Fruit fly (Drosophila melanogaster): ENCODE results near the gene wac.

Gene wac

DNA sequence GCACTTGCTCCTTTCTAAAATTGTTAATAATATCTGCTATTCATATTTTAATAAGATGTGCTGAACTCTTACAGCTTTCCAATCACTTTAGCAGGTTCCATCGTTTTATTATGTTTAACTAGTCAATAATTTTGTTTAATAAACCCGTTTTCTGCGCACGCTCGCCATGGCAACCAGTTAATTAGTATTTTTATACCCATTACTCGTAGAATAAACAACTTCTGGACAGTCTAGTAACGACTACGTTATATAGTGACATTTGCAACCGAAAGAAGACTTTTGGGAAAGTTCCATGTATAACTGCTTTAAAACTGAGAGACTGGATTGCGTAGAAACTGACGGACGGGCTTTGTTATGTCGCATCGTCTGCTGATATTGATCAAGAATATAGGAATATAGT, 24.7 kb upstream of the wac start, which contains the start of gene CG34453:
Gene CG34453 (minus strand): TSS at position 101 of the 400 bp plus-strand sequence.
- no peak for TF ChIP-seq CG34367 (tag; optimal IDR thresholded peaks at IDR 0.05)
- TF ChIP-seq fd96Ca (GFP tag; IDR thresholded peaks at IDR 0.05), result no peak
- no peak for TF ChIP-seq rn (GFP tag; IDR thresholded peaks at IDR 0.05)
- no peak for TF ChIP-seq CG15710 (tag; optimal IDR thresholded peaks at IDR 0.05)
- no peak for TF ChIP-seq CG8159 (tag; optimal IDR thresholded peaks at IDR 0.05)

DNA sequence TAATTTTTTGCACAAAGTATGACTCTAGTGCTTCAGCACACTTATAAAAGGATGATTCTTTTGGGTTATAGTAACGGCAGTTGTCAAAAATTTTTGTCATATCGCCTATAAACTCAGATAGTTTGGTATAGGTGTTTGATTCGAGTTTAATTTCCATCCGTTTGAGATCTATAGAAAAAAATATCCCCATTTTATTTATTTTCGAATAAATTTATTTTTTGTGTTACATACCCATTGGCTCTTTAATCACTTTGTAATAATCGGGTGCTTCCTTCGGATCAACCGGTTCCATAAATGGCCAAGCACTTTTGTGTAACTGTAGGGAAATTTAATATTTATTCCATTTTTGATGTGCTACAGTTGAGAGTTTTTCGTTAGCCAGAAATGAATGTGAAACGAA, 23.6 kb upstream of the wac start:
- no peak for TF ChIP-seq CG8159 (tag; optimal IDR thresholded peaks at IDR 0.05)
- no peak for TF ChIP-seq CG12605 (GFP tag; IDR thresholded peaks at IDR 0.05)
- TF ChIP-seq CG10348 (GFP tag; IDR thresholded peaks at IDR 0.05), result no peak
- no peak for TF ChIP-seq Snoo (tag; optimal IDR thresholded peaks at IDR 0.05)
- no peak for TF ChIP-seq CG15710 (tag; optimal IDR thresholded peaks at IDR 0.05)
- no peak for TF ChIP-seq D1 (tag; optimal IDR thresholded peaks at IDR 0.05)
- no peak for TF ChIP-seq CG8301 (tag; optimal IDR thresholded peaks at IDR 0.05)
- TF ChIP-seq EcR (GFP tag; optimal IDR thresholded peaks at IDR 0.05), result no peak
- TF ChIP-seq rn (GFP tag; IDR thresholded peaks at IDR 0.05), result no peak
- TF ChIP-seq CG34367 (tag; optimal IDR thresholded peaks at IDR 0.05), result no peak
- TF ChIP-seq CG17806 (tag; optimal IDR thresholded peaks at IDR 0.05), result no peak
- TF ChIP-seq Pif1B (GFP tag; optimal IDR thresholded peaks at IDR 0.05), result no peak
- TF ChIP-seq CG32121 (GFP tag; IDR thresholded peaks at IDR 0.05), result no peak
- TF ChIP-seq Pif1A (GFP tag; optimal IDR thresholded peaks at IDR 0.05), result no peak

DNA sequence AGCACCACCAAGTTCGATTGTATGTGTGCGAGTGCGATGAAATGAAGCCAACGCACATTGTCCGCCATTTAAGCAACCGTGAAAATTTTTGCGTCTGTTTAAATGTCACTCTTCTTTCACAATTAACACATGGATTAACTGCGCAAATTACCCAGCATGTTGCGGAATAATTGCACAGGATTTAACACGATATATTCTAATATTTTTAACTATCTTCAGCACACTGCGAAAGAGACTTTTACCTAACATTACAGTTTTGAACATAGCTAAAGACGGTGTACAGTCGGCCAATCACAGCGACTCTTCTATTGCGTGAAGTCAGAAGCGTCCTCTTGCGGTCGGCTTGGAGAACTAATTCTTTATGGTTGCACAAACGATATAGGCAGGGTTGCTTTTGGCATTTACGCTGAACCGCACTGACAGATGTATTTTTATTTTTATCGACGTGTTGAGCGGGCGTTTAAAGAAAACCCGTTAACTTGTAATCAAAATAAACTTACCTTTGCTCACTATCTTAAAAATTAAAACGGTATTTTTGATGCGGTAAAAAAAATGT, 11.3 kb upstream of the wac start:
- peak; percentile 47 for TF ChIP-seq CG34367 (tag; optimal IDR thresholded peaks at IDR 0.05)
- TF ChIP-seq CG14655 (GFP tag; optimal IDR thresholded peaks at IDR 0.05), result no peak
- no peak for TF ChIP-seq fd96Ca (GFP tag; IDR thresholded peaks at IDR 0.05)
- no peak for TF ChIP-seq CG10348 (GFP tag; IDR thresholded peaks at IDR 0.05)
- TF ChIP-seq CG32121 (GFP tag; IDR thresholded peaks at IDR 0.05), result peak; percentile 35; the same call in 1 of the 2 replicates
- no peak for TF ChIP-seq CG13204 (GFP tag; optimal IDR thresholded peaks at IDR 0.05)
- TF ChIP-seq Pif1B (GFP tag; optimal IDR thresholded peaks at IDR 0.05), result no peak
- no peak for TF ChIP-seq gl (tag; optimal IDR thresholded peaks at IDR 0.05)
- TF ChIP-seq Snoo (tag; optimal IDR thresholded peaks at IDR 0.05), result peak; percentile 44
- TF ChIP-seq EcR (GFP tag; optimal IDR thresholded peaks at IDR 0.05), result no peak
- TF ChIP-seq CG4496 (GFP tag; IDR thresholded peaks at IDR 0.05), result no peak; the same call in 2 of the 3 replicates
- TF ChIP-seq CG17806 (tag; optimal IDR thresholded peaks at IDR 0.05), result peak; percentile 5
- no peak for TF ChIP-seq CG15710 (tag; optimal IDR thresholded peaks at IDR 0.05)
- TF ChIP-seq Pif1A (GFP tag; optimal IDR thresholded peaks at IDR 0.05), result no peak
- TF ChIP-seq rn (GFP tag; IDR thresholded peaks at IDR 0.05), result no peak
- TF ChIP-seq Ets98B (GFP tag; IDR thresholded peaks at IDR 0.05), result no peak; the same call in 1 of the 2 replicates
- no peak for TF ChIP-seq D1 (tag; optimal IDR thresholded peaks at IDR 0.05)
- no peak for TF ChIP-seq CG9948 (tag; optimal IDR thresholded peaks at IDR 0.05)
- no peak for TF ChIP-seq CG8159 (tag; optimal IDR thresholded peaks at IDR 0.05)
- no peak for TF ChIP-seq CG12605 (GFP tag; IDR thresholded peaks at IDR 0.05)
- no peak for TF ChIP-seq CG8301 (tag; optimal IDR thresholded peaks at IDR 0.05)

DNA sequence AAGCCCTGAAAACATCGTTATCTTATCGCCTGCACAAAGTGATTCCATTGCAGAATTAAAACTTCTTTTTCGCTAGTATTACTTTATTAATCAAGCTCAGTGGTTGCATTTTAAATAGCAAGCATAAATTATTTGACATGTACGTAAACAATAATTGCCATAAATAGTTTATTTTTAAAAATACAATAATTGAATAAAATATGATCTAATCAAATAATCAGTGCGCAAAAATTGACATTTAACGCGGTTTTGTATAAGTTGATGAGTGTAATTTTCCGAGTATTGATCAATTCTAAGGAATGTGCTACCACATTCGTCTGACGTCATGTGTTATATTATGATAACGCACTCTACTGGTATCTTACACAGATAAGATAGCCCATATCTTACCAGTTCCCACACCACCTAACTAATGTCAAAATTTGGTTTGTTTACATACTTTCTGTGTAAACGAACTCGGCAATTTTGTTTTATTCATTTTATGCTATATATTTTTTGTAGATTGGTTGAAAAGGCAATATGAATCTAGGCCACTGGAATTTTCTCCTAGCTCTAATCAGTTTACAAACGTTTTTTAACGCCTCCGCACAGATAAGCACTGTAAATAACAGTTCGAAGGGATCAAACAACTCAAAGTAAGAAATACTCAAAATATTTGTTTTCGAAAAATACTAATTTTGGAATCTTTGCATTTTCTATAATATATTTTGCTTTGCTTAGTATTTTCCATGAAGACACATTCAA, 10.3 kb upstream of the wac start, which contains the start of gene mthl14:
Gene mthl14 (plus strand): TSS at position 10 of the 744 bp plus-strand sequence.
- TF ChIP-seq Pif1B (GFP tag; optimal IDR thresholded peaks at IDR 0.05), result no peak
- TF ChIP-seq CG32121 (GFP tag; IDR thresholded peaks at IDR 0.05), result no peak
- no peak for TF ChIP-seq CG12605 (GFP tag; IDR thresholded peaks at IDR 0.05)
- TF ChIP-seq Snoo (tag; optimal IDR thresholded peaks at IDR 0.05), result no peak
- TF ChIP-seq CG8159 (tag; optimal IDR thresholded peaks at IDR 0.05), result no peak

DNA sequence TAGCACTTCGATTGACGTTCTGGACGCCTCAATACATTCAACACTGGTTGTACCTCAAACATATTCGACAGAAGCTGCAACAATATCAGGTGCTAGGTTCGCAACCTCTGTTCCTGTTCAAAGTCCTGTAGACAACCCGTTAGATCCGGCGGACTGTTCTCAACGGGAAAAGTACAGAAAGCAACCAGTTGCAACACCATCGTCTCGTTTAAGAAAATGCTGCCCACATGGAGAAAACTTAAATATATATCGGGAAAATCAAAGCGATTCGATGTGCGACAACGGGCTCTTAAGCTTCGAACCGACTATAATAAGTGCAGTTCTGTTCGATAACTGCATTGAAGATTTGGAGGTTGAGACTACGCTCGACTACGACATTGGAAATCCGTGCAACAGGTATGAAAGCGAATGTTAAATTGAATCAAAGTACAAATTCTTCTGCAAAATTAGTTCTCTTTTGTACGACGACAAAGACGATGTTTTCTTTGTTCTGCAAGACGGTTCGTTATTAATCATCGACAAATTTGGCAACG, 9.7 kb upstream of the wac start:
- TF ChIP-seq gl (tag; optimal IDR thresholded peaks at IDR 0.05) (no peak), EcR (GFP tag; optimal IDR thresholded peaks at IDR 0.05) (no peak), CG13204 (GFP tag; optimal IDR thresholded peaks at IDR 0.05) (no peak), Ets98B (GFP tag; IDR thresholded peaks at IDR 0.05) (no peak), CG9948 (tag; optimal IDR thresholded peaks at IDR 0.05) (no peak), CG4496 (GFP tag; IDR thresholded peaks at IDR 0.05) (no peak), CG12605 (GFP tag; IDR thresholded peaks at IDR 0.05) (no peak), rn (GFP tag; IDR thresholded peaks at IDR 0.05) (no peak), fd96Ca (GFP tag; IDR thresholded peaks at IDR 0.05) (no peak), CG14655 (GFP tag; optimal IDR thresholded peaks at IDR 0.05) (no peak), Pif1A (GFP tag; optimal IDR thresholded peaks at IDR 0.05) (no peak), CG32121 (GFP tag; IDR thresholded peaks at IDR 0.05) (no peak), CG10348 (GFP tag; IDR thresholded peaks at IDR 0.05) (no peak), CG34367 (tag; optimal IDR thresholded peaks at IDR 0.05) (no peak), Snoo (tag; optimal IDR thresholded peaks at IDR 0.05) (no peak), CG17806 (tag; optimal IDR thresholded peaks at IDR 0.05) (no peak), D1 (tag; optimal IDR thresholded peaks at IDR 0.05) (no peak), CG8159 (tag; optimal IDR thresholded peaks at IDR 0.05) (no peak), CG15710 (tag; optimal IDR thresholded peaks at IDR 0.05) (no peak)

DNA sequence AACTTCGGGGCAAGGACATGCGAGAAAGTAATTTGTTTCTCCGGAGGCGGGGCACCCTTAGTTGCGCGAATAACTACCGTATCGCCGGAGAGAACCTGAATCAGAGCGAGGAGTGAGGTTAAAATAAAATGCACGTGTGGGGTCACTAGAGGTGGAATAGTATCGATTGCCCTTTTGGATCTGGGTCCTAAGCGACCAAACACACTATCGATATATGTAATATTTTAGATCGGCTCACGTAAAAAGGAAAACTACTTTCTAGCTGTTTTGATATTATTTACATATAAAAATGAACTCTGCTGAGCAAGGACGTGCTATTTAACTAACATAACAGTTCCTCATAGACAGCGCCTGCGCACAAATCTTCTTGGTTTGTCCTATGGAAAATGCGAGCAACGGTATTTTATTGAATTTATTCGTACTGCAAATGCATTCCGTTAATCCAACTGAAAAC, 4.8 kb downstream of the wac start:
- TF ChIP-seq rn (GFP tag; IDR thresholded peaks at IDR 0.05) (no peak), CG12605 (GFP tag; IDR thresholded peaks at IDR 0.05) (no peak), CG4496 (GFP tag; IDR thresholded peaks at IDR 0.05) (0 out of 3 replicates have a peak, but pooled peaks have one; percentile 29), fd96Ca (GFP tag; IDR thresholded peaks at IDR 0.05) (0 out of 3 replicates have a peak, but pooled peaks have one; percentile 16), CG14655 (GFP tag; optimal IDR thresholded peaks at IDR 0.05) (no peak), Snoo (tag; optimal IDR thresholded peaks at IDR 0.05) (no peak), EcR (GFP tag; optimal IDR thresholded peaks at IDR 0.05) (peak; percentile 44)
